Fruit fly (Drosophila melanogaster) whole organism, wandering third instar larva: ENCODE results near the gene Cyp9f2.
A peak's percentile ranks its signal among the peaks of the same experiment; 100 is the strongest.

Experiments used
- CG9705 ChIP-seq: fragments of 200-800 bp; sonication (Bioruptor generic); optimal IDR thresholded peaks from 2 replicates; lab custom pipeline; 2018; ENCODE audit warnings: missing biosample characterization, mild to moderate bottlenecking, missing genetic modification characterization
- CrebA ChIP-seq: fragments of 200-800 bp; sonication (Bioruptor generic); optimal IDR thresholded peaks from 2 replicates; lab custom pipeline; 2016; ENCODE audit warnings: missing biosample characterization, mild to moderate bottlenecking, missing genetic modification characterization, borderline replicate concordance
- Dfd ChIP-seq: fragments of >200 bp; optimal IDR thresholded peaks from 2 replicates; lab custom pipeline; 2017; ENCODE audit warnings: missing biosample characterization, missing genetic modification characterization
- Dif ChIP-seq: fragments of 200-275, 200-300 bp; sonication (Bioruptor generic); optimal IDR thresholded peaks from 2 replicates; lab custom pipeline; 2018; ENCODE audit warnings: missing biosample characterization, missing genetic modification characterization; ENCODE audit not compliant: partially characterized antibody
- HLH106 ChIP-seq: fragments of 200-800 bp; optimal IDR thresholded peaks from 3 replicates; lab custom pipeline; 2019; ENCODE audit warnings: missing biosample characterization, mild to moderate bottlenecking, missing genetic modification characterization, moderate library complexity
- Hnf4 ChIP-seq: fragments of 200-800 bp; sonication (Bioruptor generic); optimal IDR thresholded peaks from 2 replicates; lab custom pipeline; 2016; ENCODE audit warnings: missing biosample characterization, mild to moderate bottlenecking, missing genetic modification characterization
- Hr78 ChIP-seq: fragments of >200 bp; optimal IDR thresholded peaks from 2 replicates; lab custom pipeline; 2017; ENCODE audit warnings: missing biosample characterization, missing genetic modification characterization
- Jra ChIP-seq: sonication (Bioruptor generic); optimal IDR thresholded peaks from 2 replicates; lab custom pipeline; 2016; ENCODE audit warnings: missing biosample characterization, missing genetic modification characterization
- Mio ChIP-seq: sonication (Bioruptor generic); optimal IDR thresholded peaks from 2 replicates; lab custom pipeline; 2016; ENCODE audit warnings: missing biosample characterization, missing genetic modification characterization
- Myc ChIP-seq: fragments of >200 bp; optimal IDR thresholded peaks from 2 replicates; lab custom pipeline; 2017
- OdsH ChIP-seq: fragments of 200-800 bp; sonication (Bioruptor generic); optimal IDR thresholded peaks from 2 replicates; lab custom pipeline; 2016; ENCODE audit warnings: missing biosample characterization, mild to moderate bottlenecking, missing genetic modification characterization
- Rel ChIP-seq, 2 experiments: fragments of 200-800 bp; sonication (Bioruptor generic) in 1 of 2; optimal IDR thresholded peaks; 2 replicates in 1 of 2; 3 replicates in 1 of 2; lab custom pipeline; 2016 to 2019; ENCODE audit warnings: mild to moderate bottlenecking in 2 of 2, missing biosample characterization in 2 of 2, missing genetic modification characterization in 2 of 2, moderate library complexity in 1 of 2
- br ChIP-seq: fragments of 200-800 bp; sonication (Bioruptor generic); optimal IDR thresholded peaks from 2 replicates; lab custom pipeline; 2016; ENCODE audit warnings: missing biosample characterization, missing genetic modification characterization
- brk ChIP-seq: fragments of 200-800 bp; sonication (Bioruptor generic); optimal IDR thresholded peaks from 2 replicates; lab custom pipeline; 2016; ENCODE audit warnings: missing biosample characterization, mild to moderate bottlenecking, missing genetic modification characterization
- dl ChIP-seq, 2 experiments: fragments of 175-275, 200-275 bp in 1 of 2; fragments of 200-275 bp in 1 of 2; sonication (Bioruptor generic); optimal IDR thresholded peaks; lab custom pipeline; 2018; ENCODE audit warnings: mild to moderate bottlenecking in 2 of 2, missing biosample characterization in 2 of 2, missing genetic modification characterization in 2 of 2, moderate library complexity in 2 of 2; ENCODE audit not compliant: partially characterized antibody in 2 of 2, insufficient read depth in 1 of 2
- dmrt93B ChIP-seq: fragments of 200-800 bp; sonication (Bioruptor generic); optimal IDR thresholded peaks from 2 replicates; lab custom pipeline; 2018; ENCODE audit warnings: missing biosample characterization, mild to moderate bottlenecking, missing genetic modification characterization
- ey ChIP-seq: fragments of 200-800 bp; sonication (Bioruptor generic); optimal IDR thresholded peaks from 2 replicates; lab custom pipeline; 2016; ENCODE audit warnings: missing biosample characterization, missing genetic modification characterization
- lola ChIP-seq: fragments of >200 bp; optimal IDR thresholded peaks from 2 replicates; lab custom pipeline; 2017; ENCODE audit warnings: missing biosample characterization, missing genetic modification characterization
- pan ChIP-seq: fragments of >200 bp; optimal IDR thresholded peaks from 2 replicates; lab custom pipeline; 2017
- rgr ChIP-seq: fragments of 200-800 bp; sonication (Bioruptor generic); optimal IDR thresholded peaks from 3 replicates; lab custom pipeline; 2016; ENCODE audit warnings: missing biosample characterization, mild to moderate bottlenecking, missing genetic modification characterization
- sage ChIP-seq: fragments of 200-800 bp; sonication (Bioruptor generic); optimal IDR thresholded peaks from 2 replicates; lab custom pipeline; 2016; ENCODE audit warnings: missing biosample characterization, mild to moderate bottlenecking, missing genetic modification characterization
- usp ChIP-seq: fragments of >200 bp; optimal IDR thresholded peaks from 2 replicates; lab custom pipeline; 2017; ENCODE audit warnings: missing biosample characterization, missing genetic modification characterization
- woc ChIP-seq: sonication (Bioruptor generic); optimal IDR thresholded peaks from 2 replicates; lab custom pipeline; 2016; ENCODE audit warnings: missing biosample characterization, mild to moderate bottlenecking, missing genetic modification characterization

Gene Cyp9f2

dm6 chr3R:12359837-12360236 lies 46.0 kb downstream of the Cyp9f2 start, which contains the start of gene CG4115:
Gene CG4115, plus strand, starts transcription at chr3R:12360008.
- TF ChIP-seq CrebA (GFP tag; lab: Kevin White, UChicago) (no peak), Rel (GFP tag; optimal IDR thresholded peaks at IDR 0.05; lab: Kevin White, UChicago) (no peak), Rel (tag; optimal IDR thresholded peaks at IDR 0.05; lab: Kevin White, UChicago) (peak; percentile 94), brk (no peak), ey (GFP tag; lab: Kevin White, UChicago) (no peak), HLH106 (tag; lab: Kevin White, UChicago) (no peak), usp (GFP tag; lab: Kevin White, UChicago) (no peak), CG9705 (GFP tag; lab: Kevin White, UChicago) (no peak), Dif (GFP tag; lab: Kevin White, UChicago) (peak; percentile 20), Hr78 (GFP tag; lab: Kevin White, UChicago) (no peak), sage (GFP tag; lab: Kevin White, UChicago) (no peak), dl (GFP tag; optimal IDR thresholded peaks at IDR 0.05; lab: Kevin White, UChicago; ENCODE audit: insufficient read depth in 1 of 2, partially characterized antibody in 2 of 2) (no peak), rgr (GFP tag; lab: Kevin White, UChicago) (no peak), pan (lab: Kevin White, UChicago) (no peak), dmrt93B (GFP tag; lab: Kevin White, UChicago) (no peak), Jra (GFP tag; lab: Kevin White, UChicago) (no peak), br (GFP tag; lab: Kevin White, UChicago) (no peak), lola (no peak), Hnf4 (GFP tag; lab: Kevin White, UChicago) (no peak), woc (GFP tag; lab: Kevin White, UChicago) (peak; percentile 15), Dfd (GFP tag; lab: Kevin White, UChicago) (no peak), OdsH (GFP tag; lab: Kevin White, UChicago) (no peak)

- TF ChIP-seq sage (GFP tag; lab: Kevin White, UChicago): peak; percentile 12
- TF ChIP-seq Mio (GFP tag; lab: Kevin White, UChicago): no peak
- TF ChIP-seq Rel (GFP tag; optimal IDR thresholded peaks at IDR 0.05; lab: Kevin White, UChicago): no peak
- TF ChIP-seq Rel (tag; optimal IDR thresholded peaks at IDR 0.05; lab: Kevin White, UChicago): peak; percentile 22
- TF ChIP-seq Myc (lab: Kevin White, UChicago): no peak
- no peak for TF ChIP-seq brk
- TF ChIP-seq, all 38 proteins: peak for 2
Observed at dm6 chr3R:12356044-12356443, 49.8 kb downstream of the Cyp9f2 start, which contains the start of gene MBD-R2. Gene MBD-R2, minus strand, starts transcription at chr3R:12356265.
